Worm (Caenorhabditis elegans) whole organism, late embryonic: Measurements from ENCODE around the gene ZK154.6.

Experiments used
- C38D4.7 ChIP-seq: fragments of 200-800 bp; sonication (Bioruptor generic); optimal IDR thresholded peaks from 2 replicates; lab custom pipeline; 2018; ENCODE audit warnings: mild to moderate bottlenecking, missing genetic modification characterization, moderate library complexity, missing compliant biosample characterization
- K02D7.2 ChIP-seq: sonication (generic microtip); optimal IDR thresholded peaks from 2 replicates; lab custom pipeline; 2017; ENCODE audit warnings: mild to moderate bottlenecking, missing genetic modification characterization, missing compliant biosample characterization
- Y22D7AL.16 ChIP-seq: sonication (generic microtip); optimal IDR thresholded peaks from 2 replicates; lab custom pipeline; 2016; ENCODE audit warnings: missing genetic modification characterization, missing compliant biosample characterization
- ahr-1 ChIP-seq: sonication (generic microtip); optimal IDR thresholded peaks from 2 replicates; lab custom pipeline; 2016; ENCODE audit warnings: missing genetic modification characterization, missing compliant biosample characterization
- ceh-14 ChIP-seq: sonication (generic microtip); optimal IDR thresholded peaks from 2 replicates; lab custom pipeline; 2016; ENCODE audit warnings: missing genotype, missing genetic modification characterization, missing compliant biosample characterization
- ceh-18 ChIP-seq: sonication (generic microtip); optimal IDR thresholded peaks from 2 replicates; lab custom pipeline; 2016; ENCODE audit warnings: missing genetic modification characterization, missing compliant biosample characterization
- ceh-19 ChIP-seq: fragments of 200-800 bp; sonication (Bioruptor generic); optimal IDR thresholded peaks from 2 replicates; lab custom pipeline; 2018; ENCODE audit warnings: mild to moderate bottlenecking, missing genetic modification characterization, missing compliant biosample characterization
- ceh-2 ChIP-seq: sonication (generic microtip); optimal IDR thresholded peaks from 2 replicates; lab custom pipeline; 2016; ENCODE audit warnings: missing genotype, missing genetic modification characterization, missing compliant biosample characterization
- ceh-22 ChIP-seq: sonication (generic microtip); optimal IDR thresholded peaks from 2 replicates; lab custom pipeline; 2017; ENCODE audit warnings: missing biosample characterization, missing genetic modification characterization
- ceh-24 ChIP-seq: sonication (generic microtip); optimal IDR thresholded peaks from 2 replicates; lab custom pipeline; 2016; ENCODE audit warnings: mild to moderate bottlenecking, missing genetic modification characterization, missing compliant biosample characterization
- ceh-30 ChIP-seq: fragments of 150-350 bp; optimal IDR thresholded peaks from 2 replicates; lab custom pipeline; 2014; ENCODE audit warnings: missing biosample characterization, missing genetic modification characterization
- ceh-31 ChIP-seq: sonication (generic microtip); optimal IDR thresholded peaks from 2 replicates; lab custom pipeline; 2016; ENCODE audit warnings: missing genetic modification characterization, missing compliant biosample characterization
- ceh-34 ChIP-seq: sonication (generic microtip); optimal IDR thresholded peaks from 2 replicates; lab custom pipeline; 2016; ENCODE audit warnings: mild to moderate bottlenecking, missing genetic modification characterization, missing compliant biosample characterization
- ceh-45 ChIP-seq: fragments of 200-800 bp; sonication (Bioruptor generic); IDR thresholded peaks from 2 replicates; pipeline ENCODE4 v1.3.6; 2022; ENCODE audit warnings: missing genetic modification reagents, missing genetic modification characterization, missing compliant biosample characterization
- ceh-48 ChIP-seq: sonication (generic microtip); optimal IDR thresholded peaks from 2 replicates; lab custom pipeline; 2016; ENCODE audit warnings: missing genetic modification characterization, inconsistent platforms, missing compliant biosample characterization
- ceh-6 ChIP-seq: fragments of 200-800 bp; sonication (Bioruptor generic); optimal IDR thresholded peaks from 2 replicates; lab custom pipeline; 2018; ENCODE audit warnings: mild to moderate bottlenecking, missing genetic modification characterization, missing compliant biosample characterization
- che-1 ChIP-seq: sonication (generic microtip); optimal IDR thresholded peaks from 2 replicates; lab custom pipeline; 2016; ENCODE audit warnings: mild to moderate bottlenecking, missing genetic modification characterization, missing compliant biosample characterization
- dve-1 ChIP-seq: sonication (generic microtip); optimal IDR thresholded peaks from 2 replicates; lab custom pipeline; 2017; ENCODE audit warnings: antibody characterized with exemption, mild to moderate bottlenecking, missing genetic modification characterization, missing compliant biosample characterization
- elt-2 ChIP-seq: sonication (generic microtip); optimal IDR thresholded peaks from 2 replicates; lab custom pipeline; 2016; ENCODE audit warnings: missing genetic modification reagents, missing genetic modification characterization, missing compliant biosample characterization
- eyg-1 ChIP-seq: sonication (generic microtip); optimal IDR thresholded peaks from 2 replicates; lab custom pipeline; 2016; ENCODE audit warnings: missing genotype, missing genetic modification characterization, missing compliant biosample characterization
- fkh-10 ChIP-seq: fragments of 150-350 bp; optimal IDR thresholded peaks from 2 replicates; lab custom pipeline; 2014; ENCODE audit warnings: missing biosample characterization, missing genetic modification reagents, missing genetic modification characterization
- fkh-6 ChIP-seq: sonication (generic microtip); optimal IDR thresholded peaks from 2 replicates; lab custom pipeline; 2016; ENCODE audit warnings: missing genetic modification characterization, missing compliant biosample characterization
- gmeb-2 ChIP-seq: sonication (generic microtip); optimal IDR thresholded peaks from 2 replicates; lab custom pipeline; 2016; ENCODE audit warnings: missing genetic modification characterization, inconsistent platforms, missing compliant biosample characterization
- hlh-15 ChIP-seq: sonication (generic microtip); optimal IDR thresholded peaks from 2 replicates; lab custom pipeline; 2016; ENCODE audit warnings: missing genetic modification characterization, missing compliant biosample characterization
- hlh-30 ChIP-seq: sonication (generic microtip); optimal IDR thresholded peaks from 2 replicates; lab custom pipeline; 2017; ENCODE audit warnings: antibody characterized with exemption, missing genetic modification characterization, missing compliant biosample characterization; ENCODE audit not compliant: insufficient read depth
- hlh-6 ChIP-seq: sonication (generic microtip); optimal IDR thresholded peaks from 2 replicates; lab custom pipeline; 2016; ENCODE audit warnings: missing genotype, missing genetic modification characterization, missing compliant biosample characterization
- hlh-8 ChIP-seq: sonication (generic microtip); optimal IDR thresholded peaks from 2 replicates; lab custom pipeline; 2016; ENCODE audit warnings: missing genotype, missing genetic modification characterization, missing compliant biosample characterization
- lim-6 ChIP-seq: sonication (generic microtip); optimal IDR thresholded peaks from 2 replicates; lab custom pipeline; 2016; ENCODE audit warnings: missing genetic modification characterization, missing compliant biosample characterization
- lin-11 ChIP-seq: fragments of 200-800 bp; sonication (Bioruptor generic); optimal IDR thresholded peaks from 2 replicates; lab custom pipeline; 2018; ENCODE audit warnings: mild to moderate bottlenecking, missing genetic modification characterization, missing compliant biosample characterization
- nfya-1 ChIP-seq: sonication (generic microtip); optimal IDR thresholded peaks from 2 replicates; lab custom pipeline; 2017; ENCODE audit warnings: missing genetic modification characterization, mild to moderate bottlenecking, missing compliant biosample characterization, antibody characterized with exemption, moderate library complexity
- nhr-11 ChIP-seq: fragments of 150-350 bp; optimal IDR thresholded peaks from 2 replicates; lab custom pipeline; 2014; ENCODE audit warnings: missing biosample characterization, missing genetic modification characterization
- nhr-232 ChIP-seq: sonication (generic microtip); optimal IDR thresholded peaks from 2 replicates; lab custom pipeline; 2016; ENCODE audit warnings: missing genetic modification characterization, missing compliant biosample characterization
- pax-1 ChIP-seq: fragments of 150-350 bp; optimal IDR thresholded peaks from 2 replicates; lab custom pipeline; 2014; ENCODE audit warnings: missing biosample characterization, missing genetic modification characterization
- pqm-1 ChIP-seq: sonication (generic microtip); optimal IDR thresholded peaks from 2 replicates; lab custom pipeline; 2016; ENCODE audit warnings: missing genetic modification characterization, missing compliant biosample characterization
- ref-2 ChIP-seq: sonication (generic microtip); optimal IDR thresholded peaks from 2 replicates; lab custom pipeline; 2016; ENCODE audit warnings: missing genetic modification characterization, missing compliant biosample characterization
- rnt-1 ChIP-seq: sonication (generic microtip); optimal IDR thresholded peaks from 2 replicates; lab custom pipeline; 2016; ENCODE audit warnings: missing genetic modification characterization, missing compliant biosample characterization
- sdc-2 ChIP-seq: sonication (generic microtip); optimal IDR thresholded peaks from 2 replicates; lab custom pipeline; 2016; ENCODE audit warnings: missing genotype, missing genetic modification characterization, missing compliant biosample characterization
- sox-2 ChIP-seq: fragments of 200-800 bp; sonication (Bioruptor generic); IDR thresholded peaks from 2 replicates; pipeline ENCODE4 v1.3.6; 2022; ENCODE audit warnings: missing genetic modification reagents, missing genetic modification characterization, missing compliant biosample characterization
- syd-9 ChIP-seq: sonication (generic microtip); optimal IDR thresholded peaks from 2 replicates; lab custom pipeline; 2016; ENCODE audit warnings: mild to moderate bottlenecking, missing genetic modification characterization, moderate library complexity, missing compliant biosample characterization
- tbx-2 ChIP-seq: sonication (generic microtip); optimal IDR thresholded peaks from 2 replicates; lab custom pipeline; 2016; ENCODE audit warnings: missing genetic modification characterization, missing compliant biosample characterization
- unc-3 ChIP-seq, 2 experiments: fragments of 200-800 bp in 1 of 2; sonication (Bioruptor generic) in 1 of 2; sonication (generic microtip) in 1 of 2; conservative IDR thresholded peaks in 1 of 2; optimal IDR thresholded peaks in 1 of 2; 2 replicates each; pipeline versions ENCODE4 v1.3.6 to Lab custom; 2016 to 2022; ENCODE audit warnings: missing compliant biosample characterization in 2 of 2, missing genetic modification characterization in 2 of 2, missing genetic modification reagents in 1 of 2
- unc-42 ChIP-seq: sonication (generic microtip); optimal IDR thresholded peaks from 2 replicates; lab custom pipeline; 2016; ENCODE audit warnings: missing genotype, missing genetic modification characterization, missing compliant biosample characterization
- unc-55 ChIP-seq: sonication (generic microtip); optimal IDR thresholded peaks from 2 replicates; lab custom pipeline; 2017; ENCODE audit warnings: missing biosample characterization, missing genetic modification reagents, missing genetic modification characterization
- unc-86 ChIP-seq: sonication (generic microtip); optimal IDR thresholded peaks from 2 replicates; lab custom pipeline; 2016; ENCODE audit warnings: missing genetic modification characterization, missing compliant biosample characterization
- zip-5 ChIP-seq: sonication (generic microtip); optimal IDR thresholded peaks from 2 replicates; lab custom pipeline; 2016; ENCODE audit warnings: missing genetic modification characterization, missing compliant biosample characterization
- ztf-16 ChIP-seq: sonication (generic microtip); optimal IDR thresholded peaks from 2 replicates; lab custom pipeline; 2017; ENCODE audit warnings: missing genetic modification characterization, missing compliant biosample characterization

Gene ZK154.6

DNA sequence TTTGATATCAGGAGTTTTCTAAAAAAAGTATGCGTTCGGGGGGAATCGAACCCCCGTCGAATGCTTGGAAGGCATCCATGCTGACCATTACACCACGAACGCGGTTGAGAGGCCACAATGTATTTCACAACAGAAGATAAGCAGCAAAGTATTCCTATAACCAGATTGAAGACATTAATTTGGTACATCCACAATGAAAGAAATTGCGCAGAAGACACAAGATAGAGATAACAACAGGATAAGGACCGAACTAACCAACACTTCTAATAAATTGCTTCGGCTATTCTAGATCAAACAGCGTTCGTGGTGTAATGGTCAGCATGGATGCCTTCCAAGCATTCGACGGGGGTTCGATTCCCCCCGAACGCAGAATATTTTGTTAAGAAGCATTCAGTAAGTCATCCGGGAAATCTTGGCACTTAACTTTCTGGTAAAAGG is 962 bp upstream of the ZK154.6 start:
- no peak for TF ChIP-seq lim-6 (tag; lab: Kevin White, UChicago)
- peak; percentile 39 for TF ChIP-seq lin-11
- peak; percentile 7 for TF ChIP-seq ztf-16
- TF ChIP-seq hlh-30 (tag; lab: Kevin White, UChicago), result no peak
- TF ChIP-seq ceh-22, result no peak
- no peak for TF ChIP-seq pqm-1 (tag; lab: Kevin White, UChicago)
- peak; percentile 38 for TF ChIP-seq che-1 (tag; lab: Kevin White, UChicago)
- peak; percentile 12 for TF ChIP-seq nhr-232
- TF ChIP-seq C38D4.7, result peak; percentile 30
- no peak for TF ChIP-seq ceh-45 (GFP tag; lab: Robert Waterston, UW)
- peak; percentile 23 for TF ChIP-seq Y22D7AL.16 (tag; lab: Kevin White, UChicago)
- TF ChIP-seq ceh-6, result peak; percentile 59
- TF ChIP-seq ref-2, result peak; percentile 32
- no peak for TF ChIP-seq nhr-11 (tag; lab: Kevin White, UChicago)
- no peak for TF ChIP-seq eyg-1
- TF ChIP-seq unc-55 (GFP tag; lab: Kevin White, UChicago), result no peak
- no peak for TF ChIP-seq ceh-30
- TF ChIP-seq gmeb-2 (tag; lab: Kevin White, UChicago), result no peak
- no peak for TF ChIP-seq ahr-1 (tag; lab: Kevin White, UChicago)
- no peak for TF ChIP-seq hlh-15 (tag; lab: Kevin White, UChicago)
- TF ChIP-seq zip-5 (tag; lab: Kevin White, UChicago), result peak; percentile 6
- peak; percentile 45 for TF ChIP-seq K02D7.2
- TF ChIP-seq ceh-2 (tag; lab: Kevin White, UChicago), result peak; percentile 15
- TF ChIP-seq fkh-6 (tag; lab: Kevin White, UChicago), result no peak
- TF ChIP-seq sox-2, result no peak
- peak; percentile 16 for TF ChIP-seq ceh-19
- no peak for TF ChIP-seq unc-86 (tag; lab: Kevin White, UChicago)

DNA sequence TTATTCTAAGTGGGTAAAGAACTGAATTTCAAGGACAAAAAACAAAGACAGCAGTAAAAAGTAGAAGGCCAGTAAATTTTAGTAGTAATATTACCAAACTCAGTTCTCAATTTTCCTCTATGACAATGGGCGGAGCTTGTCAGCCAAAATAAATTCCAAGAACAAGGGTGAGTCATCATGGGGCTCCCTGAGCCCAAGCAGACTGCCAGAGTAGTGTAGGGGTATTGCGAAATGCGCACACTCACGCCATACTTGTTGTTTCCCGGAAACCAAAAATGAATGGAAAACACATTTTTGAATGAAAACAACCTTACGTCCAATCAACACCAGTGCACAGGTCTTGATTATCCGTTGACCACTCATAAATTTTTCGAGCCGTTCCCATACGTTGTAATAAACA is 1.6 kb downstream of the ZK154.6 start:
- TF ChIP-seq tbx-2 (tag; lab: Kevin White, UChicago) (no peak), ceh-24 (no peak), ztf-16 (no peak), ceh-48 (no peak), pax-1 (tag; lab: Kevin White, UChicago) (no peak), sox-2 (no peak), gmeb-2 (tag; lab: Kevin White, UChicago) (no peak), unc-55 (GFP tag; lab: Kevin White, UChicago) (no peak), unc-3 (GFP tag; conservative IDR thresholded peaks at IDR 0.05; lab: Robert Waterston, UW) (no peak), unc-3 (tag; optimal IDR thresholded peaks at IDR 0.05; lab: Kevin White, UChicago) (no peak), hlh-6 (tag; lab: Kevin White, UChicago) (no peak), ceh-19 (no peak), ref-2 (no peak), zip-5 (tag; lab: Kevin White, UChicago) (no peak), C38D4.7 (no peak), dve-1 (tag; lab: Kevin White, UChicago) (no peak), rnt-1 (tag; lab: Kevin White, UChicago) (no peak), elt-2 (tag; lab: Kevin White, UChicago) (no peak), ceh-6 (no peak)
- TF ChIP-seq, all 69 proteins: peak for 0

DNA sequence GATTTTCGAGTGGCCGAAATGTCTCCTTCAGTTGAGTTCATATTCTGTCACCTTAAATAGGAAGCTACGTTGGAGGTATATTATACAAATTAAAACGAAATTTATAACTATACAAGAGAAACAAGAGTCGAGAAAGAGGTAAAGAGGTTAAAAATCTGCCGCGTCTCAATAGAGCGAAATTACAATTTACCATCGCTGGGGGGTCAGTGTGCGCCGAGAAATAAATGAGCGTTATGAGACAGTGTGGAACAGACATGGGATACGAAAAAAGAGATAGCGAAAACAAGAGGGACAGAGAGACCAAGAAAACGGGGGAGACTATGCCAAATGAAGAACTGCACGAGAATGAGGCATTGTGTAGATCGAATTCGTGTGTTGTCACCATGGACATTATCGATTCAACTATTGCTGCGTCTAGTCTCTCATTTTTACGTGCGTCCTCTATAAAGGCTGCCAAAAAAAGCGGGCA is 5.4 kb downstream of the ZK154.6 start, which contains the start of gene ZK154.5:
TSS of gene ZK154.5 (minus strand) at position 51 of the 469 bp plus-strand sequence.
- TF ChIP-seq Y22D7AL.16 (tag; lab: Kevin White, UChicago) (no peak), ceh-31 (peak; percentile 69), unc-42 (tag; lab: Kevin White, UChicago) (peak; percentile 60), ahr-1 (tag; lab: Kevin White, UChicago) (no peak), elt-2 (tag; lab: Kevin White, UChicago) (peak; percentile 0), tbx-2 (tag; lab: Kevin White, UChicago) (peak; percentile 61), sdc-2 (tag; lab: Kevin White, UChicago) (peak; percentile 6), nfya-1 (tag; lab: Kevin White, UChicago) (peak; percentile 55), ref-2 (peak; percentile 47), ceh-18 (tag; lab: Kevin White, UChicago) (peak; percentile 35), eyg-1 (no peak), ceh-14 (tag; lab: Kevin White, UChicago) (no peak), unc-55 (GFP tag; lab: Kevin White, UChicago) (peak; percentile 11), fkh-10 (no peak), ceh-34 (tag; lab: Kevin White, UChicago) (peak; percentile 57), syd-9 (tag; lab: Kevin White, UChicago) (peak; percentile 18), hlh-8 (tag; lab: Kevin White, UChicago) (no peak)
